Fruit fly (Drosophila melanogaster) whole organism, embryonic: ENCODE results near the gene CG9302.
A peak's percentile ranks its signal among the peaks of the same experiment; 100 is the strongest.

Experiments used
- B-H1 ChIP-seq: fragments of 200-800 bp; sonication (Bioruptor generic); IDR thresholded peaks from 3 replicates; pipeline ENCODE4 v1.3.6; 2022; ENCODE audit warnings: missing biosample characterization, missing genetic modification characterization
- BEAF-32 ChIP-seq: fragments of 200-800 bp; sonication (Bioruptor generic); optimal IDR thresholded peaks from 3 replicates; lab custom pipeline; 2017; ENCODE audit warnings: missing biosample characterization, missing genetic modification characterization, mild to moderate bottlenecking, moderate library complexity, missing genetic modification reagents
- CG1024 ChIP-seq: fragments of 200-800 bp; sonication (Bioruptor generic); IDR thresholded peaks from 2 replicates; pipeline ENCODE4 v1.3.6; 2022; ENCODE audit warnings: missing biosample characterization, missing genetic modification characterization
- CG11398 ChIP-seq: fragments of 200-800 bp; sonication (Bioruptor generic); optimal IDR thresholded peaks from 2 replicates; lab custom pipeline; 2016; ENCODE audit warnings: missing biosample characterization, missing genetic modification characterization
- CG11696 ChIP-seq: fragments of 200-800 bp; sonication (Bioruptor generic); IDR thresholded peaks from 2 replicates; pipeline ENCODE4 v1.3.6; 2022; ENCODE audit warnings: missing biosample characterization, missing genetic modification characterization
- CG12071 ChIP-seq: fragments of 200-800 bp; sonication (Bioruptor generic); optimal IDR thresholded peaks from 3 replicates; lab custom pipeline; 2018; ENCODE audit warnings: missing biosample characterization, mild to moderate bottlenecking, missing genetic modification characterization
- CG12391 ChIP-seq: fragments of 200-800 bp; sonication (Bioruptor generic); optimal IDR thresholded peaks from 3 replicates; lab custom pipeline; 2018; ENCODE audit warnings: missing biosample characterization, mild to moderate bottlenecking, missing genetic modification characterization, moderate library complexity
- CG13287 ChIP-seq: fragments of 200-800 bp; sonication (Bioruptor generic); IDR thresholded peaks from 2 replicates; pipeline ENCODE4 v1.3.6; 2022; ENCODE audit warnings: missing biosample characterization, missing genetic modification characterization; ENCODE audit not compliant: partially characterized antibody
- CG15696 ChIP-seq: fragments of 200-800 bp; sonication (Bioruptor generic); optimal IDR thresholded peaks from 2 replicates; lab custom pipeline; 2019; ENCODE audit warnings: missing biosample characterization, mild to moderate bottlenecking, missing genetic modification characterization, moderate library complexity
- CG1602 ChIP-seq: fragments of 200-800 bp; sonication (Bioruptor generic); optimal IDR thresholded peaks from 3 replicates; lab custom pipeline; 2016; ENCODE audit warnings: missing biosample characterization, missing genetic modification characterization
- CG18619 ChIP-seq: fragments of 200-800 bp; sonication (Bioruptor generic); optimal IDR thresholded peaks from 3 replicates; lab custom pipeline; 2017; ENCODE audit warnings: missing biosample characterization, mild to moderate bottlenecking, missing genetic modification characterization
- CG34422 ChIP-seq: fragments of 200-800 bp; sonication (Bioruptor generic); IDR thresholded peaks from 3 replicates; pipeline ENCODE4 v1.3.6; 2022; ENCODE audit warnings: missing biosample characterization, missing genetic modification characterization
- CG4360 ChIP-seq: fragments of 200-800 bp; sonication (Bioruptor generic); IDR thresholded peaks from 2 replicates; pipeline ENCODE4 v1.3.6; 2022; ENCODE audit warnings: missing biosample characterization, missing genetic modification characterization
- CG4730 ChIP-seq: fragments of 200-800 bp; sonication (Bioruptor generic); IDR thresholded peaks from 2 replicates; pipeline ENCODE4 v1.3.6; 2022; ENCODE audit warnings: missing biosample characterization, missing genetic modification characterization
- CG6654 ChIP-seq: fragments of 200-800 bp; sonication (Bioruptor generic); optimal IDR thresholded peaks from 2 replicates; lab custom pipeline; 2017; ENCODE audit warnings: missing biosample characterization, mild to moderate bottlenecking, missing genetic modification characterization
- CG7928 ChIP-seq: fragments of 200-800 bp; sonication (Bioruptor generic); optimal IDR thresholded peaks from 2 replicates; lab custom pipeline; 2017; ENCODE audit warnings: missing biosample characterization, mild to moderate bottlenecking, missing genetic modification characterization
- CG8281 ChIP-seq: fragments of 200-800 bp; sonication (Bioruptor generic); optimal IDR thresholded peaks from 2 replicates; lab custom pipeline; 2018; ENCODE audit warnings: missing biosample characterization, mild to moderate bottlenecking, missing genetic modification characterization, moderate library complexity
- CG9215 ChIP-seq: fragments of 200-800 bp; sonication (Bioruptor generic); IDR thresholded peaks from 2 replicates; pipeline ENCODE4 v1.3.6; 2022; ENCODE audit warnings: missing biosample characterization, missing genetic modification characterization
- Camta ChIP-seq: fragments of 200-800 bp; sonication (Bioruptor generic); optimal IDR thresholded peaks from 2 replicates; lab custom pipeline; 2016; ENCODE audit warnings: missing biosample characterization, missing genetic modification characterization
- Dp ChIP-seq: fragments of 200-800 bp; sonication (Bioruptor generic); optimal IDR thresholded peaks from 2 replicates; lab custom pipeline; 2018; ENCODE audit warnings: missing biosample characterization, mild to moderate bottlenecking, missing genetic modification characterization, moderate library complexity
- Ets65A ChIP-seq: fragments of 200-800 bp; sonication (Bioruptor generic); peaks from one replicate; lab custom pipeline; 2016; ENCODE audit warnings: missing biosample characterization, missing genetic modification characterization
- GATAe ChIP-seq: fragments of 200-800 bp; sonication (Bioruptor generic); conservative IDR thresholded peaks from 2 replicates; pipeline ENCODE4 v1.3.6; 2022; ENCODE audit warnings: missing biosample characterization, missing genetic modification characterization
- HLH54F ChIP-seq: fragments of 200-800 bp; sonication (Bioruptor generic); optimal IDR thresholded peaks from 3 replicates; lab custom pipeline; 2016; ENCODE audit warnings: missing biosample characterization, missing genetic modification characterization
- HmgD ChIP-seq: fragments of 200-800 bp; sonication (Bioruptor generic); optimal IDR thresholded peaks from 3 replicates; lab custom pipeline; 2016; ENCODE audit warnings: missing biosample characterization, missing genetic modification characterization
- NC2β ChIP-seq: fragments of 200-800 bp; sonication (Bioruptor generic); optimal IDR thresholded peaks from 2 replicates; lab custom pipeline; 2016; ENCODE audit warnings: missing biosample characterization, missing genetic modification characterization
- Six4 ChIP-seq: fragments of 200-800 bp; sonication (Bioruptor generic); optimal IDR thresholded peaks from 2 replicates; lab custom pipeline; 2016; ENCODE audit warnings: missing biosample characterization, missing genetic modification characterization
- YL-1 ChIP-seq: fragments of 200-800 bp; sonication (Bioruptor generic); optimal IDR thresholded peaks from 3 replicates; lab custom pipeline; 2017; ENCODE audit warnings: missing biosample characterization, mild to moderate bottlenecking, missing genetic modification characterization
- al ChIP-seq: fragments of 200-800 bp; sonication (Bioruptor generic); IDR thresholded peaks from 2 replicates; pipeline ENCODE4 v1.3.6; 2022; ENCODE audit warnings: missing biosample characterization, missing genetic modification characterization
- bigmax ChIP-seq: fragments of 200-800 bp; sonication (Bioruptor generic); optimal IDR thresholded peaks from 2 replicates; lab custom pipeline; 2018; ENCODE audit warnings: missing biosample characterization, mild to moderate bottlenecking, missing genetic modification characterization
- danr ChIP-seq: fragments of 200-800 bp; sonication (Bioruptor generic); IDR thresholded peaks from 2 replicates; pipeline ENCODE4 v1.3.6; 2022; ENCODE audit warnings: missing biosample characterization, missing genetic modification characterization
- fd64A ChIP-seq: fragments of 200-800 bp; sonication (Bioruptor generic); optimal IDR thresholded peaks from 3 replicates; lab custom pipeline; 2018; ENCODE audit warnings: missing biosample characterization, mild to moderate bottlenecking, missing genetic modification characterization
- gem ChIP-seq: fragments of 200-800 bp; sonication (Bioruptor generic); optimal IDR thresholded peaks from 2 replicates; lab custom pipeline; 2019; ENCODE audit warnings: missing biosample characterization, mild to moderate bottlenecking, missing genetic modification characterization, moderate library complexity
- gsb ChIP-seq: fragments of 200-800 bp; sonication (Bioruptor generic); IDR thresholded peaks from 2 replicates; pipeline ENCODE4 v1.3.6; 2022; ENCODE audit warnings: missing biosample characterization, missing genetic modification characterization
- hkb ChIP-seq, 2 experiments: fragments of 200-800 bp in 1 of 2; fragments of >200 bp in 1 of 2; sonication (Bioruptor generic) in 1 of 2; IDR thresholded peaks in 1 of 2; optimal IDR thresholded peaks in 1 of 2; 2 replicates each; pipeline versions ENCODE4 v1.3.6 to Lab custom; 2017 to 2022; ENCODE audit warnings: missing biosample characterization in 1 of 2, missing genetic modification characterization in 1 of 2
- inv ChIP-seq: fragments of 200-800 bp; sonication (Bioruptor generic); IDR thresholded peaks from 2 replicates; pipeline ENCODE4 v1.3.6; 2022; ENCODE audit warnings: missing biosample characterization, missing genetic modification characterization; ENCODE audit not compliant: partially characterized antibody
- kah ChIP-seq: fragments of 200-800 bp; sonication (Bioruptor generic); optimal IDR thresholded peaks from 2 replicates; lab custom pipeline; 2018; ENCODE audit warnings: missing biosample characterization, mild to moderate bottlenecking, missing genetic modification characterization
- kay ChIP-seq: fragments of 200-800 bp; sonication (Bioruptor generic); optimal IDR thresholded peaks from 2 replicates; lab custom pipeline; 2016; ENCODE audit warnings: missing biosample characterization, missing genetic modification characterization
- lbe ChIP-seq: fragments of 200-800 bp; sonication (Bioruptor generic); optimal IDR thresholded peaks from 2 replicates; lab custom pipeline; 2016; ENCODE audit warnings: missing biosample characterization, mild to moderate bottlenecking, missing genetic modification characterization
- nau ChIP-seq: fragments of 200-800 bp; sonication (Bioruptor generic); optimal IDR thresholded peaks from 3 replicates; lab custom pipeline; 2017; ENCODE audit warnings: missing biosample characterization, mild to moderate bottlenecking, missing genetic modification characterization, missing genetic modification reagents
- peb ChIP-seq: fragments of 200-800 bp; sonication (Bioruptor generic); IDR thresholded peaks from 2 replicates; pipeline ENCODE4 v1.3.6; 2022; ENCODE audit warnings: missing biosample characterization, missing genetic modification characterization
- pita ChIP-seq: fragments of 200-800 bp; sonication (Bioruptor generic); optimal IDR thresholded peaks from 2 replicates; lab custom pipeline; 2017; ENCODE audit warnings: missing biosample characterization, mild to moderate bottlenecking, missing genetic modification characterization
- pzg ChIP-seq: fragments of 200-800 bp; sonication (Bioruptor generic); optimal IDR thresholded peaks from 3 replicates; lab custom pipeline; 2018; ENCODE audit warnings: missing biosample characterization, mild to moderate bottlenecking, missing genetic modification characterization, moderate library complexity
- sima ChIP-seq: fragments of 200-800 bp; sonication (Bioruptor generic); optimal IDR thresholded peaks from 2 replicates; lab custom pipeline; 2016; ENCODE audit warnings: missing biosample characterization, missing genetic modification characterization
- sisA ChIP-seq: fragments of 200-800 bp; sonication (Bioruptor generic); IDR thresholded peaks from 2 replicates; pipeline ENCODE4 v1.3.6; 2022; ENCODE audit warnings: missing biosample characterization, missing genetic modification characterization
- slou ChIP-seq: fragments of 200-800 bp; sonication (Bioruptor generic); optimal IDR thresholded peaks from 3 replicates; lab custom pipeline; 2016; ENCODE audit warnings: missing biosample characterization, missing genetic modification characterization
- sr ChIP-seq: fragments of 200-800 bp; sonication (Bioruptor generic); IDR thresholded peaks from 3 replicates; pipeline ENCODE4 v1.3.6; 2022; ENCODE audit warnings: missing biosample characterization, missing genetic modification characterization
- tap ChIP-seq: fragments of 200-800 bp; optimal IDR thresholded peaks from 3 replicates; lab custom pipeline; 2019; ENCODE audit warnings: missing biosample characterization, mild to moderate bottlenecking, missing genetic modification characterization, moderate library complexity
- trh ChIP-seq: fragments of 200-800 bp; sonication (Bioruptor generic); optimal IDR thresholded peaks from 2 replicates; lab custom pipeline; 2016; ENCODE audit warnings: missing biosample characterization, missing genetic modification characterization
- wdn ChIP-seq: fragments of 200-800 bp; sonication (Bioruptor generic); IDR thresholded peaks from 2 replicates; pipeline ENCODE4 v1.3.6; 2022; ENCODE audit warnings: missing biosample characterization, missing genetic modification characterization
- zen2 ChIP-seq: fragments of 200-800 bp; sonication (Bioruptor generic); IDR thresholded peaks from 3 replicates; pipeline ENCODE4 v1.3.6; 2022; ENCODE audit warnings: missing biosample characterization, missing genetic modification characterization; ENCODE audit not compliant: partially characterized antibody

CG9302 gene

DNA sequence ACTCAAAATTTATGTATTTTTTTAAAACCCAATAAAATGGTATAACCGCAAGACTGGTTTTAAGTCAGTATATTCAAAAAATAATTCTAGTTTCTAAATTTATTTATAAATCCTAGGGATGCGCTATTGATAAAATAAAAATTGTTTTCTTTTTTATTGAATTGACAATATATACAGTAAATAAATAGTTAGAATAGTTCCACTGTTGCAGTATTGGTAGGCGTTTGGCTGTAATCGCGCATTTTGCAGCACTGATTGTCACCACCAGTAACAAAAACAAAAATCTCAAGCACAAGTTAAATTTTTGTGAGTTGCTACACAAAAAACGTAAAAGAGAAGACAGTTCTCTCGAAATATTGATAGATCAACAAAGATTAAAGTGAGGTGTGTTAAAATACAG is 9.4 kb downstream of the CG9302 start, which contains the start of gene CG31855 (continued):
- TF ChIP-seq CG4730 (GFP tag; lab: Robert Waterston, UW) (peak; percentile 77), slou (peak; percentile 80), danr (no peak), gem (tag; lab: Kevin White, UChicago) (peak; percentile 85), GATAe (peak; percentile 30; the same call in 1 of the 2 replicates), pita (no peak), CG13287 (GFP tag; lab: Robert Waterston, UW) (peak; percentile 50; the same call in 1 of the 2 replicates), wdn (peak; percentile 70), CG1024 (peak; percentile 69; the same call in 1 of the 2 replicates), al (GFP tag; lab: Robert Waterston, UW) (peak; percentile 61), lbe (peak; percentile 81), Camta (GFP tag; lab: Kevin White, UChicago) (peak; percentile 71), nau (GFP tag; lab: Kevin White, UChicago) (peak; percentile 75), trh (GFP tag; lab: Kevin White, UChicago) (peak; percentile 39), CG4360 (no peak), CG11398 (no peak), gsb (GFP tag; lab: Robert Waterston, UW) (peak; percentile 52; the same call in 1 of the 2 replicates), CG34422 (GFP tag; lab: Robert Waterston, UW) (peak; percentile 87), kay (GFP tag; lab: Kevin White, UChicago) (peak; percentile 81), zen2 (no peak), Dp (GFP tag; lab: Kevin White, UChicago) (peak; percentile 25), fd64A (GFP tag; lab: Kevin White, UChicago) (no peak), CG12391 (tag; lab: Kevin White, UChicago) (peak; percentile 88), Six4 (GFP tag; lab: Kevin White, UChicago) (peak; percentile 68), peb (peak; percentile 47; the same call in 1 of the 2 replicates), pzg (peak; percentile 63), NC2β (GFP tag; lab: Kevin White, UChicago) (peak; percentile 73), HmgD (GFP tag; lab: Kevin White, UChicago) (no peak), BEAF-32 (peak; percentile 18), CG6654 (no peak), CG18619 (GFP tag; lab: Kevin White, UChicago) (peak; percentile 78), CG11696 (peak; percentile 25; the same call in 1 of the 2 replicates), Ets65A (GFP tag; lab: Kevin White, UChicago) (peak; percentile 95), B-H1 (peak; percentile 19; the same call in 1 of the 3 replicates), HLH54F (GFP tag; lab: Kevin White, UChicago) (peak; percentile 74), tap (tag; lab: Kevin White, UChicago) (peak; percentile 66), CG1602 (GFP tag; lab: Kevin White, UChicago) (peak; percentile 73), sr (GFP tag; lab: Robert Waterston, UW) (peak; percentile 48; the same call in 2 of the 3 replicates), kah (GFP tag; lab: Kevin White, UChicago) (peak; percentile 67), sisA (GFP tag; lab: Robert Waterston, UW) (peak; percentile 82), hkb (optimal IDR thresholded peaks at IDR 0.05; lab: Kevin White, UChicago) (no peak), hkb (GFP tag; IDR thresholded peaks at IDR 0.05; lab: Robert Waterston, UW) (peak; percentile 79), CG15696 (tag; lab: Kevin White, UChicago) (peak; percentile 64), YL-1 (GFP tag; lab: Kevin White, UChicago) (peak; percentile 79), bigmax (GFP tag; lab: Kevin White, UChicago) (no peak), CG7928 (GFP tag; lab: Kevin White, UChicago) (peak; percentile 44), CG12071 (GFP tag; lab: Kevin White, UChicago) (peak; percentile 74), sima (GFP tag; lab: Kevin White, UChicago) (no peak), inv (GFP tag; lab: Robert Waterston, UW) (no peak), CG8281 (tag; lab: Kevin White, UChicago) (peak; percentile 49), CG9215 (GFP tag; lab: Robert Waterston, UW) (peak; percentile 66)
